Worm (Caenorhabditis elegans): ENCODE results near the gene bus-19.

bus-19 gene

DNA sequence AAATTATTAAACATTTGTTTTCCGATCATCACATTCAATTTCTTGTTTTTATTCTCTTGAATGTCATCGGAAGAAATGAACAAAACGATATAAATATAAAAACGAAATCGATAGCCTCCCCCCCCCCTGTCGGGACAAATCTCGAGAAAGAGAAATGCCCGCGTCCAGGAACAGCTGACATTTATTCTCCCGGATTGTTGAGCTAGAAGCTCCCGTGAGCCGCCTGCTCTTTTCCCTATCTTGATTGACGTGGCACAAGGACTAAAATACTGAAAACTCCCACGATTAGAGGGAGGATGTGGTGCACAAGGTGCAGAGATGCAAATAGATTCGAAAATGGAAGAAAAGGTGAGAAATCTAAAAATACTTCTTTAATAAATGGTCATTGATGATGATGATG, 25.0 kb downstream of the bus-19 start:
- TF ChIP-seq scrt-1 (GFP tag; IDR thresholded peaks at IDR 0.05) (no peak), F13C5.2 (tag; optimal IDR thresholded peaks at IDR 0.05) (no peak), hmbx-1 (tag; optimal IDR thresholded peaks at IDR 0.05) (no peak), tbx-37 (GFP tag; conservative IDR thresholded peaks at IDR 0.05) (no peak), hnd-1 (tag; optimal IDR thresholded peaks at IDR 0.05) (no peak), hmg-4 (GFP tag; optimal IDR thresholded peaks at IDR 0.05) (no peak), ceh-13 (GFP tag; optimal IDR thresholded peaks at IDR 0.05) (no peak), pes-1 (GFP tag; IDR thresholded peaks at IDR 0.05) (no peak), tra-4 (tag; optimal IDR thresholded peaks at IDR 0.05) (no peak)

DNA sequence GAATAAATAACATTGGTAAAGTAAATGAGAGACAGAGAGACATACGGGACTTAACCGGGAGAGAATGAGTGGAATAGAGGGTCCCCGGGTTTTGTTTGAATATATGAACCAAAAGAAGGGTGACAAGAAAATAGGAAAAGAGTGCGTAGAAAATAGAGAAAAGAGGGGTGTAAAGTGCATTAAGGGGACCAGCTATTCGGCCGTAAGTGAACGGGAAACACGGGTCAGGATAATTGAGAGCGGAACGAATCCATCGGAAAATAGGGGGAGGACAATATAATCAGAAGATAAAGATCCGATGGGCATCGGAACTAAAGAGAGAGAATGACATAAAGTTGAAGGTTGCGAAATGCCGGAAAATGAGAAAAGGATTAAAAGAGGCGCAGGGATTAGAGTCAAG, 25.5 kb downstream of the bus-19 start:
- TF ChIP-seq flt-1 (GFP tag; IDR thresholded peaks at IDR 0.05) (no peak), ceh-36 (tag; optimal IDR thresholded peaks at IDR 0.05) (no peak), ama-1 (optimal IDR thresholded peaks at IDR 0.05) (no peak), scrt-1 (GFP tag; IDR thresholded peaks at IDR 0.05) (no peak), F13C5.2 (tag; optimal IDR thresholded peaks at IDR 0.05) (no peak), ceh-13 (GFP tag; optimal IDR thresholded peaks at IDR 0.05) (no peak), sea-1 (GFP tag; conservative IDR thresholded peaks at IDR 0.05) (no peak), tra-4 (tag; optimal IDR thresholded peaks at IDR 0.05) (no peak), tbx-11 (GFP tag; IDR thresholded peaks at IDR 0.05) (no peak), hnd-1 (tag; optimal IDR thresholded peaks at IDR 0.05) (no peak), pes-1 (GFP tag; IDR thresholded peaks at IDR 0.05) (no peak), B0310.2 (tag; optimal IDR thresholded peaks at IDR 0.05) (no peak), hmg-4 (GFP tag; optimal IDR thresholded peaks at IDR 0.05) (no peak), ets-7 (tag; optimal IDR thresholded peaks at IDR 0.05) (no peak), aly-1 (tag; optimal IDR thresholded peaks at IDR 0.05) (no peak), tbx-37 (GFP tag; conservative IDR thresholded peaks at IDR 0.05) (no peak), hmbx-1 (tag; optimal IDR thresholded peaks at IDR 0.05) (no peak)

DNA sequence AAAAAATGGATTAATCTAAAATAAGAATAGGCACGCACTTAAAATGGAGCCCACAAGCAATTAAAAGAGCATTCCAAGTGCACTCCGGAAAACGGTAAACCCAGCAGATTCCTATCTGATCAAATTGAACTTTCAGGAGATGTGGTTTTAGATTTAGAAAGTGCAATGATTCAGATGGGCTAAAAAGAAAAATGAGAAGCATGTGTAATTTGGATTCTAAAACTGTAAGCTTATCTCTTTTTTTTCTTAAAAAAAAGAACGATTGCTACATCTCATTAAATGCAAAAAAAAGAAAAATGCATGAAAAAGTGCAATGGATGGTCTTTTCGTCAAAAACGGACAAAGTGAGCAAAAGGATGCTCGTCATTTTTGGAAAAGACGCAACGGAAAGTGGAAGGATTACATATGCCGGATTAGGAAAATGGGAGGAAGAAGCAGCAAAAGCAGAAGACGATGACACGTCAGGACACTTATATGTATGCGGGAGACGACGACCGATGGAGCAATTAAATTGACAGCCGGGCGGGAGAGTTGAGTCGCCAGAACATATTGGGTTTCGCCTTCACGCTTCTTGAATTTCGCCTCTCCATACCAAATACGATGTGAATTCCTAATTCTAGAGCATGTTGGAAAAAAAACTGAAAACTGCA, 26.9 kb downstream of the bus-19 start:
- TF ChIP-seq ceh-13 (GFP tag; optimal IDR thresholded peaks at IDR 0.05) (no peak), hmbx-1 (tag; optimal IDR thresholded peaks at IDR 0.05) (no peak), tbx-37 (GFP tag; conservative IDR thresholded peaks at IDR 0.05) (no peak), ets-7 (tag; optimal IDR thresholded peaks at IDR 0.05) (no peak), F13C5.2 (tag; optimal IDR thresholded peaks at IDR 0.05) (no peak), pes-1 (GFP tag; IDR thresholded peaks at IDR 0.05) (no peak), flt-1 (GFP tag; IDR thresholded peaks at IDR 0.05) (no peak), scrt-1 (GFP tag; IDR thresholded peaks at IDR 0.05) (no peak), hnd-1 (tag; optimal IDR thresholded peaks at IDR 0.05) (no peak), tbx-11 (GFP tag; IDR thresholded peaks at IDR 0.05) (no peak), ceh-36 (tag; optimal IDR thresholded peaks at IDR 0.05) (no peak), sea-1 (GFP tag; conservative IDR thresholded peaks at IDR 0.05) (no peak), ama-1 (optimal IDR thresholded peaks at IDR 0.05) (no peak), aly-1 (tag; optimal IDR thresholded peaks at IDR 0.05) (no peak), hmg-4 (GFP tag; optimal IDR thresholded peaks at IDR 0.05) (no peak), B0310.2 (tag; optimal IDR thresholded peaks at IDR 0.05) (no peak), tra-4 (tag; optimal IDR thresholded peaks at IDR 0.05) (no peak)

DNA sequence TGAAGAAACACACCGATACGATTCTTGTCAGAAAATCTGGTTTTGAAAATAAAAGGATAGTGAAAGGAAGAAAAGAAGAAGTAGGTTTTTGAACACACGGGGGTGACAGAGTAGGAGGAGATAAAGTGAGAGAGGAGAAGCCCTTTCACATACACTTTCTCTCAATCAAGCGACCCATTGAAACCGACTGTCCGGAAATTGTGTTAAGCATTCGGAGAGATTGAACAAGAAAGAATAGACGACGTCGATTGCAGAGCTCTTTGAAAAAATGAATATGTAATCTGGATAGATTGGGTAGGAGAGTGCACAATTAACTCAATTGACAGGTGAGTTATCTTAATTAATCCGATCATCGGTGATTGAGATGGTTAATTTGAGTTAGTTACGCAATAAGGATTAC, 29.4 kb downstream of the bus-19 start:
- TF ChIP-seq F13C5.2 (tag; optimal IDR thresholded peaks at IDR 0.05) (no peak), pes-1 (GFP tag; IDR thresholded peaks at IDR 0.05) (no peak), tbx-11 (GFP tag; IDR thresholded peaks at IDR 0.05) (no peak), B0310.2 (tag; optimal IDR thresholded peaks at IDR 0.05) (no peak), hnd-1 (tag; optimal IDR thresholded peaks at IDR 0.05) (no peak), sea-1 (GFP tag; conservative IDR thresholded peaks at IDR 0.05) (no peak), ets-7 (tag; optimal IDR thresholded peaks at IDR 0.05) (no peak), scrt-1 (GFP tag; IDR thresholded peaks at IDR 0.05) (no peak), ceh-36 (tag; optimal IDR thresholded peaks at IDR 0.05) (no peak), tra-4 (tag; optimal IDR thresholded peaks at IDR 0.05) (no peak), ama-1 (optimal IDR thresholded peaks at IDR 0.05) (no peak)

DNA sequence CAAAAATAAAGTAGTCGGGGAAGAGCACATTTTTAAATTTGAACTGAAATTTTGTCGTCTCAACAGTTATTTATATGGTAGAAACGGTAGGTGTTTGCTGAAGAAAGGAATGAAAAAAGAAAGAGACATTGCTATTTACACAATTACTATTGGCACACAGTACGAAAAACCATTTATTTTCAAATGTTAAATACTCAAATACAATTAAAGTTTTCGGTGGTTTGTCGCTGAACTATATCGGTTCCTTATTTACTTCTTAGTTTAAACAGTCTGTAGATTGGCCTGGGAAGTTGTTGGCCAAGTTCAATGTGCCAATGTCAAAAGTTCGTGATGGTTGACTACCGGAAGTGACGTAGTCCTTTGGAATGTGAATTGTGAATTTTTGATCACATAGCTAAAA, 32.2 kb downstream of the bus-19 start, which contains the start of gene ttr-27:
Gene ttr-27 (minus strand): TSS at position 45 of the 400 bp plus-strand sequence.
- no peak for TF ChIP-seq sea-1 (GFP tag; conservative IDR thresholded peaks at IDR 0.05)
- TF ChIP-seq tbx-11 (GFP tag; IDR thresholded peaks at IDR 0.05), result no peak
- TF ChIP-seq hnd-1 (tag; optimal IDR thresholded peaks at IDR 0.05), result no peak
- no peak for TF ChIP-seq ets-7 (tag; optimal IDR thresholded peaks at IDR 0.05)
- TF ChIP-seq ceh-13 (GFP tag; optimal IDR thresholded peaks at IDR 0.05), result no peak
- TF ChIP-seq F13C5.2 (tag; optimal IDR thresholded peaks at IDR 0.05), result no peak
- no peak for TF ChIP-seq aly-1 (tag; optimal IDR thresholded peaks at IDR 0.05)
- no peak for TF ChIP-seq tra-4 (tag; optimal IDR thresholded peaks at IDR 0.05)
- no peak for TF ChIP-seq hmg-4 (GFP tag; optimal IDR thresholded peaks at IDR 0.05)
- TF ChIP-seq tbx-37 (GFP tag; conservative IDR thresholded peaks at IDR 0.05), result no peak
- no peak for TF ChIP-seq ama-1 (optimal IDR thresholded peaks at IDR 0.05)
- no peak for TF ChIP-seq pes-1 (GFP tag; IDR thresholded peaks at IDR 0.05)
- TF ChIP-seq hmbx-1 (tag; optimal IDR thresholded peaks at IDR 0.05), result no peak
- no peak for TF ChIP-seq B0310.2 (tag; optimal IDR thresholded peaks at IDR 0.05)
- TF ChIP-seq scrt-1 (GFP tag; IDR thresholded peaks at IDR 0.05), result no peak

DNA sequence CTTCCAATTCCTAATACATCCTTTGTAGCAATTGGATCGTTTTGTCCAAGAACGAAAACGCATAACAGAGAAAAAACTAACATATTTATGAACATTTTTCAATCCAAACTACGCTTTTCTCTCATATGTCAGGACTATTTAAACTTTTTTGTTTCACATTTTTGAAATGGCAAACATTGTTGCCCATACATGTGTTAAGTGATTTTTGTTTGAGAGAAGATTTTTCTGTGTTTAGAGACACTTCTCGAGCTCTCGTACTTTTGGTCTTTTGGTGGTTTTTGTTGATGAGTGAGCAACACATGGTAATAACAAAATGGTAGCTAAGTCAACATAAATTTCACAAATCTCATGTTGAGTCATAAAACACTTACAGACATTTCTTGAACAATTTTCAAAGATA, 33.2 kb downstream of the bus-19 start, which contains the start of gene ttr-28:
Gene ttr-28 (minus strand): TSS at position 101 of the 400 bp plus-strand sequence.
- TF ChIP-seq aly-1 (tag; optimal IDR thresholded peaks at IDR 0.05) (no peak), pes-1 (GFP tag; IDR thresholded peaks at IDR 0.05) (no peak), tbx-37 (GFP tag; conservative IDR thresholded peaks at IDR 0.05) (no peak), tra-4 (tag; optimal IDR thresholded peaks at IDR 0.05) (no peak)

DNA sequence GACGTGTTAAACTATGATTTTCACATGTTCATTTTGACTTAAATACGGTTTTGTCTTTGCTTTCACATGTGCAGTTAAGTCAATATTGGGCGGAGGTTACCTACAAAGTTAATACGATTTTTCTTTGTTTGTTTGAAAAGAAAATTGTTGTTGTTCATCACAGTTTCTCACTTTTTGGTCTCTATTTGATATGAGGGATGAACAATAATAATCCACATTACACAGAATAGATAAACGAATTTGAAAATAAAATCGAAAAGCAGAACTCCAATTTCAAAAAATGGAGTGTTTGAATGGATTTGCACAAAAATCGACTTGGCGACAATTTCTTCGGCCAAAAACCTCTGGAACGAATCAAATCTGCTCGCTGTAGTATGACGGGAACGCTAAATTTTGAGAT, 34.9 kb downstream of the bus-19 start, which contains the start of gene ttr-29:
Gene ttr-29 (minus strand): TSS at position 101 of the 400 bp plus-strand sequence.
- TF ChIP-seq hmg-4 (GFP tag; optimal IDR thresholded peaks at IDR 0.05) (no peak), hnd-1 (tag; optimal IDR thresholded peaks at IDR 0.05) (no peak), B0310.2 (tag; optimal IDR thresholded peaks at IDR 0.05) (no peak), ceh-13 (GFP tag; optimal IDR thresholded peaks at IDR 0.05) (no peak), scrt-1 (GFP tag; IDR thresholded peaks at IDR 0.05) (no peak), flt-1 (GFP tag; IDR thresholded peaks at IDR 0.05) (no peak), tbx-11 (GFP tag; IDR thresholded peaks at IDR 0.05) (no peak), pes-1 (GFP tag; IDR thresholded peaks at IDR 0.05) (no peak), ceh-36 (tag; optimal IDR thresholded peaks at IDR 0.05) (no peak)

All from whole organism, early embryonic.